Fruit fly (Drosophila melanogaster) whole organism, adult: Measurements from ENCODE around the gene CG5823.

Source experiments
- Clk ChIP-seq: fragments of 200-800 bp; sonication (Bioruptor generic); optimal IDR thresholded peaks from 2 replicates; lab custom pipeline; 2017; ENCODE audit warnings: missing biosample characterization, missing genetic modification characterization
- Crg-1 ChIP-seq: fragments of 200-800 bp; sonication (Bioruptor generic); optimal IDR thresholded peaks from 2 replicates; lab custom pipeline; 2016; ENCODE audit warnings: missing biosample characterization, missing genetic modification characterization

DNA sequence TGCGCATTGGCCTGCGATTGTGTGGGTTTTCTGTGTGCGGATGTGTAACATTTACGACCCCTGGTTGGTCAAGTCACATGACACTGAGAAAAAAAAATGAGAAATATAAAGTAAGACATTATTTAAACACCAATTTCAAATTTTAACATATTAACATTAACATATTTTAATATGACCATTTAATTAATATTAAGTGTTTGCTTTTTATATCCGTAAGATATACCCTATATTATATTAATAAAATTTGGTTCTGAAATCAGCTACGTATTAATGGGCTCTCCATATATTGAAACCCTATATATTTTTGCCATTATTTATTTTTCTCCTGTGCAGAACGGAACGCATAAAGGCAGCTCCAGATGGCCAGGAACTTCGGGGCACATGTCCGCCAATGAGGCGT, 4.0 kb downstream of the CG5823 start:
- TF ChIP-seq Clk (GFP tag; lab: Kevin White, UChicago) (no peak), Crg-1 (GFP tag; lab: Kevin White, UChicago) (no peak)
